Fruit fly (Drosophila melanogaster) whole organism, embryonic: Measurements from ENCODE around the gene heph.

Experiments
- ATbp ChIP-seq: fragments of 200-800 bp; sonication (Bioruptor generic); optimal IDR thresholded peaks from 2 replicates; lab custom pipeline; 2017; ENCODE audit warnings: missing biosample characterization, mild to moderate bottlenecking, missing genetic modification characterization, missing genetic modification reagents
- Abd-B ChIP-seq: fragments of 200-800 bp; sonication (Bioruptor generic); optimal IDR thresholded peaks from 2 replicates; lab custom pipeline; 2018; ENCODE audit warnings: missing biosample characterization, mild to moderate bottlenecking, missing genetic modification characterization, moderate library complexity
- CG11398 ChIP-seq: fragments of 200-800 bp; sonication (Bioruptor generic); optimal IDR thresholded peaks from 2 replicates; lab custom pipeline; 2016; ENCODE audit warnings: missing biosample characterization, missing genetic modification characterization
- CG12659 ChIP-seq: fragments of 200-800 bp; sonication (Bioruptor generic); optimal IDR thresholded peaks from 3 replicates; lab custom pipeline; 2017; ENCODE audit warnings: mild to moderate bottlenecking, missing biosample characterization, missing genetic modification reagents, missing genetic modification characterization
- CG13287 ChIP-seq: fragments of 200-800 bp; sonication (Bioruptor generic); IDR thresholded peaks from 2 replicates; pipeline ENCODE4 v1.3.6; 2022; ENCODE audit warnings: missing biosample characterization, missing genetic modification characterization; ENCODE audit not compliant: partially characterized antibody
- CG13296 ChIP-seq: fragments of 200-800 bp; sonication (Bioruptor generic); optimal IDR thresholded peaks from 3 replicates; lab custom pipeline; 2018; ENCODE audit warnings: missing biosample characterization, mild to moderate bottlenecking, missing genetic modification characterization
- CG14050 ChIP-seq: fragments of 200-800 bp; sonication (Bioruptor generic); IDR thresholded peaks from 3 replicates; pipeline ENCODE4 v1.3.6; 2022; ENCODE audit warnings: missing biosample characterization, missing genetic modification characterization
- CG18599 ChIP-seq: fragments of 200-800 bp; sonication (Bioruptor generic); optimal IDR thresholded peaks from 3 replicates; lab custom pipeline; 2017; ENCODE audit warnings: missing biosample characterization, missing genetic modification characterization, mild to moderate bottlenecking, moderate library complexity, missing genetic modification reagents
- CG2199 ChIP-seq: fragments of 200-800 bp; sonication (Bioruptor generic); IDR thresholded peaks from 3 replicates; pipeline ENCODE4 v1.3.6; 2022; ENCODE audit warnings: missing biosample characterization, missing genetic modification characterization
- CG2202 ChIP-seq: fragments of 200-800 bp; sonication (Bioruptor generic); optimal IDR thresholded peaks from 2 replicates; lab custom pipeline; 2018; ENCODE audit warnings: missing biosample characterization, mild to moderate bottlenecking, missing genetic modification characterization
- CG30020 ChIP-seq: fragments of 200-800 bp; optimal IDR thresholded peaks from 2 replicates; lab custom pipeline; 2019; ENCODE audit warnings: missing biosample characterization, mild to moderate bottlenecking, missing genetic modification characterization, moderate library complexity
- CG3407 ChIP-seq: fragments of 200-800 bp; sonication (Bioruptor generic); optimal IDR thresholded peaks from 2 replicates; lab custom pipeline; 2018; ENCODE audit warnings: missing biosample characterization, mild to moderate bottlenecking, missing genetic modification characterization
- CG3726 ChIP-seq: fragments of 200-800 bp; sonication (Bioruptor generic); IDR thresholded peaks from 3 replicates; pipeline ENCODE4, ENCODE4 v1.3.6; 2022; ENCODE audit warnings: missing biosample characterization, missing genetic modification characterization
- CG7839 ChIP-seq: fragments of 200-800 bp; sonication (Bioruptor generic); optimal IDR thresholded peaks from 3 replicates; lab custom pipeline; 2018; ENCODE audit warnings: missing biosample characterization, mild to moderate bottlenecking, missing genetic modification characterization, moderate library complexity
- CG8478 ChIP-seq: fragments of >200 bp; optimal IDR thresholded peaks from 2 replicates; lab custom pipeline; 2018
- Dad ChIP-seq: fragments of 200-800 bp; sonication (Bioruptor generic); optimal IDR thresholded peaks from 3 replicates; lab custom pipeline; 2016; ENCODE audit warnings: missing biosample characterization, missing genetic modification characterization
- Deaf1 ChIP-seq: fragments of 200-800 bp; optimal IDR thresholded peaks from 3 replicates; lab custom pipeline; 2019; ENCODE audit warnings: missing biosample characterization, mild to moderate bottlenecking, missing genetic modification characterization, moderate library complexity
- Dek ChIP-seq: fragments of 200-800 bp; sonication (Bioruptor generic); optimal IDR thresholded peaks from 3 replicates; lab custom pipeline; 2019; ENCODE audit warnings: missing biosample characterization, mild to moderate bottlenecking, missing genetic modification characterization, moderate library complexity
- E2f2 ChIP-seq: fragments of 200-800 bp; sonication (Bioruptor generic); IDR thresholded peaks from 2 replicates; pipeline ENCODE4 v1.3.6; 2022; ENCODE audit warnings: missing biosample characterization, missing genetic modification characterization
- Eip74EF ChIP-seq, 2 experiments: fragments of 200-800 bp in 1 of 2; fragments of >200 bp in 1 of 2; sonication (Bioruptor generic) in 1 of 2; optimal IDR thresholded peaks; 2 replicates each; lab custom pipeline; 2017 to 2019; ENCODE audit warnings: missing biosample characterization in 2 of 2, missing genetic modification characterization in 2 of 2, mild to moderate bottlenecking in 1 of 2, moderate library complexity in 1 of 2
- Ets97D ChIP-seq: fragments of 200-800 bp; sonication (Bioruptor generic); optimal IDR thresholded peaks from 3 replicates; lab custom pipeline; 2016; ENCODE audit warnings: missing biosample characterization, missing genetic modification characterization
- HLH4C ChIP-seq: fragments of 200-800 bp; sonication (Bioruptor generic); IDR thresholded peaks from 3 replicates; pipeline ENCODE4 v1.3.6; 2022; ENCODE audit warnings: missing biosample characterization, missing genetic modification characterization; ENCODE audit not compliant: partially characterized antibody
- HLHmδ ChIP-seq: fragments of 200-800 bp; sonication (Bioruptor generic); optimal IDR thresholded peaks from 2 replicates; lab custom pipeline; 2018; ENCODE audit warnings: missing biosample characterization, mild to moderate bottlenecking, missing genetic modification characterization, moderate library complexity
- HmgD ChIP-seq: fragments of 200-800 bp; sonication (Bioruptor generic); optimal IDR thresholded peaks from 3 replicates; lab custom pipeline; 2016; ENCODE audit warnings: missing biosample characterization, missing genetic modification characterization
- HmgZ ChIP-seq: fragments of 200-800 bp; sonication (Bioruptor generic); optimal IDR thresholded peaks from 2 replicates; lab custom pipeline; 2018; ENCODE audit warnings: missing biosample characterization, mild to moderate bottlenecking, missing genetic modification characterization
- Hmx ChIP-seq: fragments of 200-800 bp; sonication (Bioruptor generic); optimal IDR thresholded peaks from 2 replicates; lab custom pipeline; 2016; ENCODE audit warnings: missing biosample characterization, missing genetic modification characterization
- MESR4 ChIP-seq: fragments of 200-800 bp; sonication (Bioruptor generic); optimal IDR thresholded peaks from 2 replicates; lab custom pipeline; 2018; ENCODE audit warnings: missing biosample characterization, mild to moderate bottlenecking, missing genetic modification characterization, moderate library complexity
- Sin3A ChIP-seq: fragments of >200 bp; optimal IDR thresholded peaks from 2 replicates; lab custom pipeline; 2018
- Six4 ChIP-seq: fragments of 200-800 bp; sonication (Bioruptor generic); optimal IDR thresholded peaks from 2 replicates; lab custom pipeline; 2016; ENCODE audit warnings: missing biosample characterization, missing genetic modification characterization
- Trl ChIP-seq, 3 experiments: fragments of >200 bp in 2 of 3; fragments of 200-800 bp in 1 of 3; sonication (Bioruptor generic) in 1 of 3; optimal IDR thresholded peaks; 2 replicates in 1 of 3; 3 replicates in 2 of 3; lab custom pipeline; 2016 to 2017; ENCODE audit warnings: missing biosample characterization in 1 of 3, missing genetic modification characterization in 1 of 3
- az2 ChIP-seq: fragments of 200-800 bp; sonication (Bioruptor generic); optimal IDR thresholded peaks from 3 replicates; lab custom pipeline; 2016; ENCODE audit warnings: missing biosample characterization, missing genetic modification characterization
- cato ChIP-seq: fragments of 200-800 bp; sonication (Bioruptor generic); optimal IDR thresholded peaks from 2 replicates; lab custom pipeline; 2016; ENCODE audit warnings: missing biosample characterization, missing genetic modification characterization, borderline replicate concordance
- caup ChIP-seq: fragments of 200-800 bp; sonication (Bioruptor generic); optimal IDR thresholded peaks from 3 replicates; lab custom pipeline; 2017; ENCODE audit warnings: missing biosample characterization, mild to moderate bottlenecking, missing genetic modification characterization, moderate library complexity; ENCODE audit not compliant: severe bottlenecking
- dysf ChIP-seq: fragments of 200-800 bp; sonication (Bioruptor generic); IDR thresholded peaks from 3 replicates; pipeline ENCODE4 v1.3.6; 2022; ENCODE audit warnings: missing biosample characterization, missing genetic modification characterization
- en ChIP-seq: fragments of 200-800 bp; sonication (Bioruptor generic); optimal IDR thresholded peaks from 2 replicates; lab custom pipeline; 2016; ENCODE audit warnings: missing biosample characterization, missing genetic modification characterization
- exex ChIP-seq: fragments of 200-800 bp; sonication (Bioruptor generic); optimal IDR thresholded peaks from 4 replicates; lab custom pipeline; 2018; ENCODE audit warnings: missing biosample characterization, mild to moderate bottlenecking, missing genetic modification characterization, moderate library complexity
- gce ChIP-seq: fragments of 200-800 bp; sonication (Bioruptor generic); IDR thresholded peaks from 3 replicates; pipeline ENCODE4 v1.3.6; 2022; ENCODE audit warnings: missing biosample characterization, missing genetic modification characterization
- insv ChIP-seq, 2 experiments: fragments of 200-800 bp; sonication (Bioruptor generic); optimal IDR thresholded peaks; 3 replicates each; lab custom pipeline; 2016 to 2018; ENCODE audit warnings: missing biosample characterization in 2 of 2, missing genetic modification characterization in 2 of 2
- jumu ChIP-seq: fragments of 200-800 bp; sonication (Bioruptor generic); optimal IDR thresholded peaks from 3 replicates; lab custom pipeline; 2016; ENCODE audit warnings: missing biosample characterization, missing genetic modification characterization
- kah ChIP-seq: fragments of 200-800 bp; sonication (Bioruptor generic); optimal IDR thresholded peaks from 2 replicates; lab custom pipeline; 2018; ENCODE audit warnings: missing biosample characterization, mild to moderate bottlenecking, missing genetic modification characterization
- prd ChIP-seq, 3 experiments: fragments of >200 bp in 2 of 3; fragments of 200-800 bp in 1 of 3; sonication (Bioruptor generic) in 1 of 3; optimal IDR thresholded peaks in 2 of 3; IDR thresholded peaks in 1 of 3; 2 replicates in 2 of 3; 3 replicates in 1 of 3; pipeline versions ENCODE4 v1.3.6 to Lab custom; 2017 to 2022; ENCODE audit warnings: missing biosample characterization in 1 of 3, missing genetic modification characterization in 1 of 3
- repo ChIP-seq: fragments of 200-800 bp; sonication (Bioruptor generic); optimal IDR thresholded peaks from 2 replicates; lab custom pipeline; 2016; ENCODE audit warnings: missing biosample characterization, missing genetic modification characterization
- ro ChIP-seq: fragments of 200-800 bp; sonication (Bioruptor generic); IDR thresholded peaks from 2 replicates; pipeline ENCODE4 v1.3.6; 2022; ENCODE audit warnings: missing biosample characterization, missing genetic modification characterization
- schlank ChIP-seq: fragments of 200-800 bp; sonication (Bioruptor generic); optimal IDR thresholded peaks from 2 replicates; lab custom pipeline; 2018; ENCODE audit warnings: missing biosample characterization, mild to moderate bottlenecking, missing genetic modification characterization
- shn ChIP-seq: fragments of 200-800 bp; sonication (Bioruptor generic); optimal IDR thresholded peaks from 3 replicates; lab custom pipeline; 2016; ENCODE audit warnings: missing biosample characterization, missing genetic modification characterization
- sug ChIP-seq: fragments of 200-800 bp; optimal IDR thresholded peaks from 2 replicates; lab custom pipeline; 2019; ENCODE audit warnings: missing biosample characterization, mild to moderate bottlenecking, missing genetic modification characterization, moderate library complexity
- tap ChIP-seq: fragments of 200-800 bp; optimal IDR thresholded peaks from 3 replicates; lab custom pipeline; 2019; ENCODE audit warnings: missing biosample characterization, mild to moderate bottlenecking, missing genetic modification characterization, moderate library complexity
- tx ChIP-seq: fragments of 200-800 bp; sonication (Bioruptor generic); optimal IDR thresholded peaks from 2 replicates; lab custom pipeline; 2016; ENCODE audit warnings: missing biosample characterization, missing genetic modification characterization
- zen2 ChIP-seq: fragments of 200-800 bp; sonication (Bioruptor generic); IDR thresholded peaks from 3 replicates; pipeline ENCODE4 v1.3.6; 2022; ENCODE audit warnings: missing biosample characterization, missing genetic modification characterization; ENCODE audit not compliant: partially characterized antibody

The heph gene

dm6 chr3R:31810073-31810530 is 205.2 kb downstream of the heph start, which contains the start of gene Rift (continued):
- TF ChIP-seq Abd-B (GFP tag; lab: Kevin White, UChicago) (no peak), ro (no peak), HmgD (GFP tag; lab: Kevin White, UChicago) (no peak), Sin3A (lab: Kevin White, UChicago) (no peak), caup (GFP tag; lab: Kevin White, UChicago) (peak; percentile 42), Ets97D (GFP tag; lab: Kevin White, UChicago) (no peak), dysf (peak; percentile 46; the same call in 1 of the 3 replicates), Dek (no peak), CG3407 (GFP tag; lab: Kevin White, UChicago) (no peak), cato (no peak), CG8478 (lab: Kevin White, UChicago) (no peak), CG11398 (no peak), CG2199 (0 out of 3 replicates have a peak, but pooled peaks have one; percentile 27), ATbp (GFP tag; lab: Kevin White, UChicago) (peak; percentile 18), CG30020 (tag; lab: Kevin White, UChicago) (no peak), en (no peak), shn (GFP tag; lab: Kevin White, UChicago) (peak; percentile 15), E2f2 (GFP tag; lab: Robert Waterston, UW) (peak; percentile 40; the same call in 1 of the 2 replicates), CG12659 (GFP tag; lab: Kevin White, UChicago) (peak; percentile 47), CG7839 (tag; lab: Kevin White, UChicago) (peak; percentile 23), tap (tag; lab: Kevin White, UChicago) (peak; percentile 32), Eip74EF (GFP tag; optimal IDR thresholded peaks at IDR 0.05; lab: Kevin White, UChicago) (peak in 1 of 2 experiments; percentile 1), tx (no peak), Dad (GFP tag; lab: Kevin White, UChicago) (no peak), CG13287 (GFP tag; lab: Robert Waterston, UW) (peak; percentile 50; the same call in 1 of the 2 replicates), CG2202 (tag; lab: Kevin White, UChicago) (no peak), Six4 (GFP tag; lab: Kevin White, UChicago) (no peak), Hmx (GFP tag; lab: Kevin White, UChicago) (no peak), exex (tag; lab: Kevin White, UChicago) (no peak), HLH4C (no peak), repo (GFP tag; lab: Kevin White, UChicago) (no peak), CG13296 (GFP tag; lab: Kevin White, UChicago) (peak; percentile 24), jumu (no peak), kah (GFP tag; lab: Kevin White, UChicago) (no peak), insv (GFP tag; optimal IDR thresholded peaks at IDR 0.05; lab: Kevin White, UChicago) (no peak), CG3726 (no peak), HmgZ (tag; lab: Kevin White, UChicago) (peak; percentile 19), gce (GFP tag; lab: Robert Waterston, UW) (no peak; the same call in 2 of the 3 replicates), schlank (tag; lab: Kevin White, UChicago) (no peak), HLHmδ (GFP tag; lab: Kevin White, UChicago) (no peak), az2 (GFP tag; lab: Kevin White, UChicago) (no peak), zen2 (GFP tag; lab: Robert Waterston, UW) (no peak), Trl (optimal IDR thresholded peaks at IDR 0.05; lab: Kevin White, UChicago) (peak; percentile 72 to 85), Trl (GFP tag; optimal IDR thresholded peaks at IDR 0.05; lab: Kevin White, UChicago) (no peak), CG14050 (GFP tag; lab: Robert Waterston, UW) (peak; percentile 30; the same call in 1 of the 3 replicates), prd (optimal IDR thresholded peaks at IDR 0.05; lab: Kevin White, UChicago) (no peak), prd (GFP tag; IDR thresholded peaks at IDR 0.05; lab: Robert Waterston, UW) (peak; percentile 64; the same call in 2 of the 3 replicates), MESR4 (GFP tag; lab: Kevin White, UChicago) (peak; percentile 40), sug (peak; percentile 23), CG18599 (GFP tag; lab: Kevin White, UChicago) (peak; percentile 55), Deaf1 (no peak)
